Fruit fly (Drosophila melanogaster) whole organism, embryonic: ENCODE measurements around the gene CG13369.
A peak's percentile ranks its signal among the peaks of the same experiment; 100 is the strongest.

Experiments
- Adf1 ChIP-seq: fragments of 200-800 bp; sonication (Bioruptor generic); IDR thresholded peaks from 2 replicates; pipeline ENCODE4 v1.3.6; 2022; ENCODE audit warnings: missing biosample characterization, missing genetic modification characterization
- BtbVII ChIP-seq: fragments of 200-800 bp; sonication (Bioruptor generic); optimal IDR thresholded peaks from 3 replicates; lab custom pipeline; 2017; ENCODE audit warnings: missing biosample characterization, mild to moderate bottlenecking, missing genetic modification characterization
- CG10321 ChIP-seq: fragments of 200-800 bp; sonication (Bioruptor generic); IDR thresholded peaks from 2 replicates; pipeline ENCODE4 v1.3.6; 2022; ENCODE audit warnings: missing biosample characterization, missing genetic modification characterization
- CG12236 ChIP-seq: fragments of 200-800 bp; sonication (Bioruptor generic); optimal IDR thresholded peaks from 2 replicates; lab custom pipeline; 2016; ENCODE audit warnings: missing biosample characterization, missing genetic modification characterization
- CG12769 ChIP-seq: fragments of 200-800 bp; sonication (Bioruptor generic); optimal IDR thresholded peaks from 2 replicates; lab custom pipeline; 2019; ENCODE audit warnings: missing biosample characterization, mild to moderate bottlenecking, missing genetic modification characterization, moderate library complexity
- CG13287 ChIP-seq: fragments of 200-800 bp; sonication (Bioruptor generic); IDR thresholded peaks from 2 replicates; pipeline ENCODE4 v1.3.6; 2022; ENCODE audit warnings: missing biosample characterization, missing genetic modification characterization; ENCODE audit not compliant: partially characterized antibody
- CG13775 ChIP-seq: fragments of 200-800 bp; sonication (Bioruptor generic); optimal IDR thresholded peaks from 3 replicates; lab custom pipeline; 2017; ENCODE audit warnings: missing biosample characterization, mild to moderate bottlenecking, missing genetic modification characterization
- CG15269 ChIP-seq: fragments of 200-800 bp; sonication (Bioruptor generic); optimal IDR thresholded peaks from 2 replicates; lab custom pipeline; 2018; ENCODE audit warnings: missing biosample characterization, mild to moderate bottlenecking, missing genetic modification characterization, moderate library complexity
- CG15696 ChIP-seq: fragments of 200-800 bp; sonication (Bioruptor generic); optimal IDR thresholded peaks from 2 replicates; lab custom pipeline; 2019; ENCODE audit warnings: missing biosample characterization, mild to moderate bottlenecking, missing genetic modification characterization, moderate library complexity
- CG17328 ChIP-seq: fragments of 200-800 bp; sonication (Bioruptor generic); IDR thresholded peaks from 2 replicates; pipeline ENCODE4 v1.3.6; 2022; ENCODE audit warnings: missing biosample characterization, missing genetic modification characterization
- CG17385 ChIP-seq: fragments of 200-800 bp; sonication (Bioruptor generic); optimal IDR thresholded peaks from 3 replicates; lab custom pipeline; 2018; ENCODE audit warnings: missing biosample characterization, mild to moderate bottlenecking, missing genetic modification characterization
- CG1832 ChIP-seq: fragments of 200-800 bp; sonication (Bioruptor generic); optimal IDR thresholded peaks from 2 replicates; lab custom pipeline; 2017; ENCODE audit warnings: missing biosample characterization, mild to moderate bottlenecking, missing genetic modification characterization, inconsistent platforms
- CG3847 ChIP-seq: fragments of 200-800 bp; sonication (Bioruptor generic); IDR thresholded peaks from 2 replicates; pipeline ENCODE4 v1.3.6; 2022; ENCODE audit warnings: missing biosample characterization, missing genetic modification characterization
- CG42726 ChIP-seq: fragments of 200-800 bp; sonication (Bioruptor generic); IDR thresholded peaks from 2 replicates; pipeline ENCODE4 v1.3.6; 2022; ENCODE audit warnings: missing biosample characterization, missing genetic modification characterization; ENCODE audit not compliant: partially characterized antibody
- CG4282 ChIP-seq: fragments of 200-800 bp; sonication (Bioruptor generic); optimal IDR thresholded peaks from 2 replicates; lab custom pipeline; 2016; ENCODE audit warnings: missing biosample characterization, missing genetic modification characterization
- CG4360 ChIP-seq: fragments of 200-800 bp; sonication (Bioruptor generic); IDR thresholded peaks from 2 replicates; pipeline ENCODE4 v1.3.6; 2022; ENCODE audit warnings: missing biosample characterization, missing genetic modification characterization
- CG4707 ChIP-seq: fragments of 200-800 bp; sonication (Bioruptor generic); optimal IDR thresholded peaks from 2 replicates; lab custom pipeline; 2018; ENCODE audit warnings: missing biosample characterization, mild to moderate bottlenecking, missing genetic modification characterization, moderate library complexity
- CG5180 ChIP-seq: fragments of 200-800 bp; sonication (Bioruptor generic); optimal IDR thresholded peaks from 3 replicates; lab custom pipeline; 2017; ENCODE audit warnings: missing biosample characterization, missing genetic modification characterization, mild to moderate bottlenecking, moderate library complexity, missing genetic modification reagents
- CG5245 ChIP-seq: fragments of 200-800 bp; sonication (Bioruptor generic); optimal IDR thresholded peaks from 3 replicates; lab custom pipeline; 2016; ENCODE audit warnings: missing biosample characterization, missing genetic modification characterization
- CG6175 ChIP-seq: fragments of 200-800 bp; sonication (Bioruptor generic); IDR thresholded peaks from 3 replicates; pipeline ENCODE4 v1.3.6; 2022; ENCODE audit warnings: missing biosample characterization, missing genetic modification characterization
- CG7786 ChIP-seq: fragments of 200-800 bp; sonication (Bioruptor generic); optimal IDR thresholded peaks from 2 replicates; lab custom pipeline; 2016; ENCODE audit warnings: missing biosample characterization, missing genetic modification characterization
- Dad ChIP-seq: fragments of 200-800 bp; sonication (Bioruptor generic); optimal IDR thresholded peaks from 3 replicates; lab custom pipeline; 2016; ENCODE audit warnings: missing biosample characterization, missing genetic modification characterization
- Deaf1 ChIP-seq: fragments of 200-800 bp; optimal IDR thresholded peaks from 3 replicates; lab custom pipeline; 2019; ENCODE audit warnings: missing biosample characterization, mild to moderate bottlenecking, missing genetic modification characterization, moderate library complexity
- Eip74EF ChIP-seq, 2 experiments: fragments of 200-800 bp in 1 of 2; fragments of >200 bp in 1 of 2; sonication (Bioruptor generic) in 1 of 2; optimal IDR thresholded peaks; 2 replicates each; lab custom pipeline; 2017 to 2019; ENCODE audit warnings: missing biosample characterization in 2 of 2, missing genetic modification characterization in 2 of 2, mild to moderate bottlenecking in 1 of 2, moderate library complexity in 1 of 2
- Ets65A ChIP-seq: fragments of 200-800 bp; sonication (Bioruptor generic); peaks from one replicate; lab custom pipeline; 2016; ENCODE audit warnings: missing biosample characterization, missing genetic modification characterization
- GATAe ChIP-seq: fragments of 200-800 bp; sonication (Bioruptor generic); conservative IDR thresholded peaks from 2 replicates; pipeline ENCODE4 v1.3.6; 2022; ENCODE audit warnings: missing biosample characterization, missing genetic modification characterization
- Gug ChIP-seq: fragments of 200-800 bp; sonication (Bioruptor generic); IDR thresholded peaks from 4 replicates; pipeline ENCODE4 v1.3.6; 2022; ENCODE audit warnings: missing biosample characterization, missing genetic modification characterization
- HLH4C ChIP-seq: fragments of 200-800 bp; sonication (Bioruptor generic); IDR thresholded peaks from 3 replicates; pipeline ENCODE4 v1.3.6; 2022; ENCODE audit warnings: missing biosample characterization, missing genetic modification characterization; ENCODE audit not compliant: partially characterized antibody
- Kr ChIP-seq: fragments of 200-800 bp; sonication (Bioruptor generic); optimal IDR thresholded peaks from 2 replicates; lab custom pipeline; 2017; ENCODE audit warnings: missing biosample characterization, mild to moderate bottlenecking, missing genetic modification characterization
- Med ChIP-seq: fragments of 200-800 bp; sonication (Bioruptor generic); peaks from one replicate; lab custom pipeline; 2016; ENCODE audit warnings: missing biosample characterization, missing genetic modification characterization, mild to moderate bottlenecking, inconsistent platforms, moderate library complexity
- Nf-YA ChIP-seq: fragments of 200-800 bp; sonication (Bioruptor generic); IDR thresholded peaks from 2 replicates; pipeline ENCODE4 v1.3.6; 2022; ENCODE audit warnings: missing biosample characterization, missing genetic modification characterization
- Nf-YB ChIP-seq: fragments of 200-800 bp; sonication (Bioruptor generic); optimal IDR thresholded peaks from 3 replicates; lab custom pipeline; 2019; ENCODE audit warnings: missing biosample characterization, mild to moderate bottlenecking, missing genetic modification characterization, moderate library complexity
- Nf-YC ChIP-seq: fragments of 200-800 bp; optimal IDR thresholded peaks from 3 replicates; lab custom pipeline; 2019; ENCODE audit warnings: missing biosample characterization, mild to moderate bottlenecking, missing genetic modification characterization, moderate library complexity
- Sox102F ChIP-seq: fragments of 200-800 bp; sonication (Bioruptor generic); optimal IDR thresholded peaks from 2 replicates; lab custom pipeline; 2018; ENCODE audit warnings: missing biosample characterization, mild to moderate bottlenecking, missing genetic modification characterization, moderate library complexity
- Vsx1 ChIP-seq: fragments of 200-800 bp; sonication (Bioruptor generic); optimal IDR thresholded peaks from 2 replicates; lab custom pipeline; 2017; ENCODE audit warnings: missing biosample characterization, mild to moderate bottlenecking, missing genetic modification characterization, missing genetic modification reagents
- aop ChIP-seq: fragments of 200-800 bp; sonication (Bioruptor generic); IDR thresholded peaks from 2 replicates; pipeline ENCODE4 v1.3.6; 2022; ENCODE audit warnings: missing biosample characterization, missing genetic modification characterization
- ash1 ChIP-seq: fragments of 200-800 bp; sonication (Bioruptor generic); optimal IDR thresholded peaks from 2 replicates; lab custom pipeline; 2018; ENCODE audit warnings: missing biosample characterization, mild to moderate bottlenecking, missing genetic modification characterization
- ci ChIP-seq: fragments of 200-800 bp; sonication (Bioruptor generic); IDR thresholded peaks from 3 replicates; pipeline ENCODE4 v1.3.6; 2022; ENCODE audit warnings: missing biosample characterization, missing genetic modification characterization
- esg ChIP-seq: fragments of 200-800 bp; sonication (Bioruptor generic); conservative IDR thresholded peaks from 2 replicates; pipeline ENCODE4 v1.3.6; 2022; ENCODE audit warnings: missing biosample characterization, missing genetic modification characterization
- exex ChIP-seq: fragments of 200-800 bp; sonication (Bioruptor generic); optimal IDR thresholded peaks from 4 replicates; lab custom pipeline; 2018; ENCODE audit warnings: missing biosample characterization, mild to moderate bottlenecking, missing genetic modification characterization, moderate library complexity
- grn ChIP-seq: fragments of 200-800 bp; sonication (Bioruptor generic); optimal IDR thresholded peaks from 3 replicates; lab custom pipeline; 2017; ENCODE audit warnings: missing biosample characterization, missing genetic modification characterization
- mirr ChIP-seq: fragments of 200-800 bp; sonication (Bioruptor generic); optimal IDR thresholded peaks from 3 replicates; lab custom pipeline; 2018; ENCODE audit warnings: missing biosample characterization, mild to moderate bottlenecking, missing genetic modification characterization
- otp ChIP-seq: fragments of 200-800 bp; sonication (Bioruptor generic); IDR thresholded peaks from 3 replicates; pipeline ENCODE4, ENCODE4 v1.3.6; 2022; ENCODE audit warnings: missing biosample characterization, missing genetic modification characterization
- salm ChIP-seq: fragments of 200-800 bp; sonication (Bioruptor generic); optimal IDR thresholded peaks from 2 replicates; lab custom pipeline; 2018; ENCODE audit warnings: missing biosample characterization, mild to moderate bottlenecking, missing genetic modification characterization
- scrt ChIP-seq: fragments of 200-800 bp; sonication (Bioruptor generic); optimal IDR thresholded peaks from 2 replicates; lab custom pipeline; 2018; ENCODE audit warnings: missing biosample characterization, mild to moderate bottlenecking, missing genetic modification characterization, moderate library complexity
- sens-2 ChIP-seq: fragments of 200-800 bp; sonication (Bioruptor generic); IDR thresholded peaks from 2 replicates; pipeline ENCODE4 v1.3.6; 2022; ENCODE audit warnings: missing biosample characterization, missing genetic modification characterization
- sug ChIP-seq: fragments of 200-800 bp; optimal IDR thresholded peaks from 2 replicates; lab custom pipeline; 2019; ENCODE audit warnings: missing biosample characterization, mild to moderate bottlenecking, missing genetic modification characterization, moderate library complexity
- unpg ChIP-seq: fragments of 200-800 bp; sonication (Bioruptor generic); optimal IDR thresholded peaks from 3 replicates; lab custom pipeline; 2018; ENCODE audit warnings: missing biosample characterization, mild to moderate bottlenecking, missing genetic modification characterization, moderate library complexity

Gene CG13369

DNA sequence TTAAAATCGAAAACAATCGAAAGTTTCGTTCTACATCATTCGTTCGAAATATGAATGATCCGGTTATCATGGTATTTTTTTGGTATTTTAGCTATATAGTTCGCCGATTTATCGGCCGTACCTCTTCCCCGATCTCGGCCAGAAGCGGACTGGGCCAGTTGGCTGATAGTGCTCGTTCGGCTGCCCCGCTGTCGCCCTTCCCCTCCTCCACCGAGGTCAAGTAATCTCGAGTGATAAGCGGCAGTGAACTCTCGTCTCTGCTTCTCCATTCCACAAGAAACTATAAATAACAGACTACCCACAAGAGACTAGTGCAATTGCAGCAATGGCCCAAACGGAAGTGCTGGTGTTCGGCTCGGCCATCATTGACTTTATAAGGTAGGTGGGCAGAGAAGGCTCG lies at the start of gene CG13369 (continued):
- TF ChIP-seq Gug (GFP tag; lab: Robert Waterston, UW), result no peak
- TF ChIP-seq CG3847 (GFP tag; lab: Robert Waterston, UW), result no peak
- TF ChIP-seq CG5180 (GFP tag; lab: Kevin White, UChicago), result no peak
- no peak for TF ChIP-seq CG42726
- no peak for TF ChIP-seq CG15269 (tag; lab: Kevin White, UChicago)
- no peak for TF ChIP-seq CG17385 (GFP tag; lab: Kevin White, UChicago)
- TF ChIP-seq CG4360 (GFP tag; lab: Robert Waterston, UW), result no peak
- no peak for TF ChIP-seq CG12769 (tag; lab: Kevin White, UChicago)
- TF ChIP-seq Deaf1 (tag; lab: Kevin White, UChicago), result peak; percentile 20

DNA sequence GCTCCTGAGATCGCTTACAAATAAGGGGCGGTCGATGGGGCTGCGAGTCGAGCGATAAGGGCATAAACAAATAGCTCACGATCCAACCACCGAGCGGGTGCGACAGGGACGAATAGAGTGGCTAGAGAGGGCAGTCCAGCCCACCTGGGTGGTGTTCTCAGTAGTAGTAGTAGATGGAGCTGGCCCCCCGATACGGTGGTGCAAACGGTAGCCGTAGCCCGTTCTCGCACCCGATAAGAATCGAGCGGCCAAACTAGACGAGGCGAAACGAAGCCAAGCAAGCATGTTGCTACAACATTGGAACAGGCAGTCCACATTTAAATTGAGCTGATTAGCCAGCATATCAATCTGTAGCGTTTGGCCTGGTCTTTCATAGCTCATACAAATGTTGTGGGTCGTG lies 42.6 kb upstream of the CG13369 start:
- TF ChIP-seq CG6175 (GFP tag; lab: Robert Waterston, UW) (peak; percentile 56; the same call in 1 of the 3 replicates), ash1 (peak; percentile 6), mirr (GFP tag; lab: Kevin White, UChicago) (peak; percentile 32), esg (no peak), CG1832 (GFP tag; lab: Kevin White, UChicago) (peak; percentile 18), CG10321 (GFP tag; lab: Robert Waterston, UW) (peak; percentile 84), Eip74EF (GFP tag; optimal IDR thresholded peaks at IDR 0.05; lab: Kevin White, UChicago) (no peak), Nf-YA (GFP tag; lab: Robert Waterston, UW) (peak; percentile 24; the same call in 1 of the 2 replicates), Med (GFP tag; lab: Kevin White, UChicago) (peak; percentile 51), otp (GFP tag; lab: Robert Waterston, UW) (no peak), Vsx1 (GFP tag; lab: Kevin White, UChicago) (peak; percentile 80), Adf1 (peak; percentile 21; the same call in 1 of the 2 replicates), Dad (GFP tag; lab: Kevin White, UChicago) (no peak), GATAe (GFP tag; lab: Robert Waterston, UW) (0 out of 2 replicates have a peak, but pooled peaks have one; percentile 19), CG13287 (GFP tag; lab: Robert Waterston, UW) (no peak), Nf-YC (tag; lab: Kevin White, UChicago) (peak; percentile 91), ci (GFP tag; lab: Robert Waterston, UW) (peak; percentile 45; the same call in 1 of the 3 replicates), Nf-YB (GFP tag; lab: Kevin White, UChicago) (peak; percentile 91), sug (tag; lab: Kevin White, UChicago) (peak; percentile 90), CG5180 (GFP tag; lab: Kevin White, UChicago) (peak; percentile 52), exex (tag; lab: Kevin White, UChicago) (peak; percentile 55), grn (GFP tag; lab: Kevin White, UChicago) (peak; percentile 68), Deaf1 (tag; lab: Kevin White, UChicago) (peak; percentile 62)

DNA sequence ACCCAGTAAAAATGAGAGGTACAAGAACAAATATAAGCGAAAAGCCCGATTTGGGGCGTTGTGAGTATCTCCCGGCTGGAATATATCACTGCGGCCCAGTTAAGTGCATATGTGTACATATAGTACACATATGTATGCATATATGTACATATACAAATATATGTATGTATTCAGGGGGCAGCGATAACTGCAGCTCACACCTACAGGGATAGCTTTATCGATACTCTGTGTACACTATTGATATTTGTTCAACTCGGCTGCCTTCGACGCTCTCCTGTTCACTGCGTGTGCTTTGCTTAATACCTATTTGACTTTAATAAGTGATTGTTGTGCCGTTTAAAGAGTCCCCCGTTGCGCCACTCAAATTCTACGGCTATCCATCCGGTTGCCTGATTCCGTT lies 41.4 kb upstream of the CG13369 start, which contains the start of gene vnd:
Gene vnd (plus strand): TSS at position 297 of the 400 bp plus-strand sequence.
- TF ChIP-seq CG4707 (GFP tag; lab: Kevin White, UChicago), result no peak
- TF ChIP-seq HLH4C (GFP tag; lab: Robert Waterston, UW), result no peak
- no peak for TF ChIP-seq BtbVII
- 0 out of 2 replicates have a peak, but pooled peaks have one; percentile 23 for TF ChIP-seq CG17328
- no peak for TF ChIP-seq CG13775 (GFP tag; lab: Kevin White, UChicago)
- TF ChIP-seq scrt (GFP tag; lab: Kevin White, UChicago), result no peak
- TF ChIP-seq aop (GFP tag; lab: Robert Waterston, UW), result no peak
- TF ChIP-seq CG15696, result peak; percentile 62
- TF ChIP-seq CG4282 (GFP tag; lab: Kevin White, UChicago), result no peak
- no peak for TF ChIP-seq Sox102F (GFP tag; lab: Kevin White, UChicago)
- no peak for TF ChIP-seq CG12236 (GFP tag; lab: Kevin White, UChicago)
- TF ChIP-seq Ets65A (GFP tag; lab: Kevin White, UChicago), result no peak
- TF ChIP-seq CG12769 (tag; lab: Kevin White, UChicago), result no peak
- TF ChIP-seq unpg, result peak; percentile 16
- TF ChIP-seq salm (tag; lab: Kevin White, UChicago), result peak; percentile 10
- TF ChIP-seq Kr (GFP tag; lab: Kevin White, UChicago), result peak; percentile 41
- no peak for TF ChIP-seq sens-2 (GFP tag; lab: Robert Waterston, UW)
- TF ChIP-seq CG5245, result peak; percentile 3
- no peak for TF ChIP-seq CG7786 (GFP tag; lab: Kevin White, UChicago)
